Fruit fly (Drosophila melanogaster) whole organism, embryonic: ENCODE results near the gene bma.
A peak's percentile ranks its signal among the peaks of the same experiment; 100 is the strongest.

Experiments used
- BEAF-32 ChIP-seq: fragments of 200-800 bp; sonication (Bioruptor generic); optimal IDR thresholded peaks from 3 replicates; lab custom pipeline; 2017; ENCODE audit warnings: missing biosample characterization, missing genetic modification characterization, mild to moderate bottlenecking, moderate library complexity, missing genetic modification reagents
- Bgb ChIP-seq: fragments of 200-800 bp; sonication (Bioruptor generic); IDR thresholded peaks from 2 replicates; pipeline ENCODE4 v1.3.6; 2022; ENCODE audit warnings: missing biosample characterization, missing genetic modification characterization; ENCODE audit not compliant: partially characterized antibody
- CG12769 ChIP-seq: fragments of 200-800 bp; sonication (Bioruptor generic); optimal IDR thresholded peaks from 2 replicates; lab custom pipeline; 2019; ENCODE audit warnings: missing biosample characterization, mild to moderate bottlenecking, missing genetic modification characterization, moderate library complexity
- CG14710 ChIP-seq: fragments of 200-800 bp; sonication (Bioruptor generic); optimal IDR thresholded peaks from 3 replicates; lab custom pipeline; 2019; ENCODE audit warnings: missing biosample characterization, mild to moderate bottlenecking, missing genetic modification characterization, moderate library complexity
- CG15514 ChIP-seq: fragments of 200-800 bp; sonication (Bioruptor generic); optimal IDR thresholded peaks from 3 replicates; lab custom pipeline; 2017; ENCODE audit warnings: missing biosample characterization, missing genetic modification characterization, mild to moderate bottlenecking, moderate library complexity, missing genetic modification reagents
- CG15601 ChIP-seq: fragments of 200-800 bp; sonication (Bioruptor generic); optimal IDR thresholded peaks from 3 replicates; lab custom pipeline; 2019; ENCODE audit warnings: missing biosample characterization, mild to moderate bottlenecking, missing genetic modification characterization, moderate library complexity
- CG16863 ChIP-seq: fragments of 200-800 bp; sonication (Bioruptor generic); optimal IDR thresholded peaks from 3 replicates; lab custom pipeline; 2016; ENCODE audit warnings: missing biosample characterization, missing genetic modification characterization
- CG2199 ChIP-seq: fragments of 200-800 bp; sonication (Bioruptor generic); IDR thresholded peaks from 3 replicates; pipeline ENCODE4 v1.3.6; 2022; ENCODE audit warnings: missing biosample characterization, missing genetic modification characterization
- CG2712 ChIP-seq: fragments of 200-800 bp; optimal IDR thresholded peaks from 3 replicates; lab custom pipeline; 2019; ENCODE audit warnings: missing biosample characterization, mild to moderate bottlenecking, missing genetic modification characterization, moderate library complexity
- CG30020 ChIP-seq: fragments of 200-800 bp; optimal IDR thresholded peaks from 2 replicates; lab custom pipeline; 2019; ENCODE audit warnings: missing biosample characterization, mild to moderate bottlenecking, missing genetic modification characterization, moderate library complexity
- CG42726 ChIP-seq: fragments of 200-800 bp; sonication (Bioruptor generic); IDR thresholded peaks from 2 replicates; pipeline ENCODE4 v1.3.6; 2022; ENCODE audit warnings: missing biosample characterization, missing genetic modification characterization; ENCODE audit not compliant: partially characterized antibody
- CG6765 ChIP-seq: fragments of 200-800 bp; sonication (Bioruptor generic); optimal IDR thresholded peaks from 3 replicates; lab custom pipeline; 2017; ENCODE audit warnings: missing biosample characterization, mild to moderate bottlenecking, missing genetic modification characterization
- CG7786 ChIP-seq: fragments of 200-800 bp; sonication (Bioruptor generic); optimal IDR thresholded peaks from 2 replicates; lab custom pipeline; 2016; ENCODE audit warnings: missing biosample characterization, missing genetic modification characterization
- CG8359 ChIP-seq: fragments of 200-800 bp; sonication (Bioruptor generic); optimal IDR thresholded peaks from 2 replicates; lab custom pipeline; 2017; ENCODE audit warnings: missing biosample characterization, mild to moderate bottlenecking, missing genetic modification characterization, borderline replicate concordance
- CG8478 ChIP-seq: fragments of >200 bp; optimal IDR thresholded peaks from 2 replicates; lab custom pipeline; 2018
- CG8924 ChIP-seq: fragments of 200-800 bp; optimal IDR thresholded peaks from 3 replicates; lab custom pipeline; 2019; ENCODE audit warnings: missing biosample characterization, mild to moderate bottlenecking, missing genetic modification characterization, moderate library complexity
- CG9932 ChIP-seq: fragments of 200-800 bp; sonication (Bioruptor generic); IDR thresholded peaks from 2 replicates; pipeline ENCODE4 v1.3.6; 2022; ENCODE audit warnings: missing biosample characterization, missing genetic modification characterization
- CoRest ChIP-seq: fragments of 200-800 bp; sonication (Bioruptor generic); optimal IDR thresholded peaks from 3 replicates; lab custom pipeline; 2018; ENCODE audit warnings: missing biosample characterization, mild to moderate bottlenecking, missing genetic modification characterization, moderate library complexity
- Dfd ChIP-seq, 2 experiments: fragments of >200 bp; optimal IDR thresholded peaks; 2 replicates each; lab custom pipeline; 2017; ENCODE audit warnings: missing biosample characterization in 2 of 2, missing genetic modification characterization in 2 of 2
- Dref ChIP-seq: fragments of 200-800 bp; sonication (Bioruptor generic); IDR thresholded peaks from 2 replicates; pipeline ENCODE4 v1.3.6; 2022; ENCODE audit warnings: missing biosample characterization, missing genetic modification characterization
- E2f2 ChIP-seq: fragments of 200-800 bp; sonication (Bioruptor generic); IDR thresholded peaks from 2 replicates; pipeline ENCODE4 v1.3.6; 2022; ENCODE audit warnings: missing biosample characterization, missing genetic modification characterization
- Elba2 ChIP-seq: fragments of 200-800 bp; sonication (Bioruptor generic); optimal IDR thresholded peaks from 3 replicates; lab custom pipeline; 2016; ENCODE audit warnings: missing biosample characterization, missing genetic modification characterization
- Ets97D ChIP-seq: fragments of 200-800 bp; sonication (Bioruptor generic); optimal IDR thresholded peaks from 3 replicates; lab custom pipeline; 2016; ENCODE audit warnings: missing biosample characterization, missing genetic modification characterization
- HLH4C ChIP-seq: fragments of 200-800 bp; sonication (Bioruptor generic); IDR thresholded peaks from 3 replicates; pipeline ENCODE4 v1.3.6; 2022; ENCODE audit warnings: missing biosample characterization, missing genetic modification characterization; ENCODE audit not compliant: partially characterized antibody
- HLH54F ChIP-seq: fragments of 200-800 bp; sonication (Bioruptor generic); optimal IDR thresholded peaks from 3 replicates; lab custom pipeline; 2016; ENCODE audit warnings: missing biosample characterization, missing genetic modification characterization
- Hr39 ChIP-seq: fragments of >200 bp; optimal IDR thresholded peaks from 2 replicates; lab custom pipeline; 2017
- Kr ChIP-seq: fragments of 200-800 bp; sonication (Bioruptor generic); optimal IDR thresholded peaks from 2 replicates; lab custom pipeline; 2017; ENCODE audit warnings: missing biosample characterization, mild to moderate bottlenecking, missing genetic modification characterization
- Lhr ChIP-seq: fragments of 200-800 bp; sonication (Bioruptor generic); optimal IDR thresholded peaks from 3 replicates; lab custom pipeline; 2017; ENCODE audit warnings: mild to moderate bottlenecking, missing biosample characterization, missing genetic modification reagents, missing genetic modification characterization
- Max ChIP-seq: fragments of 200-800 bp; sonication (Bioruptor generic); optimal IDR thresholded peaks from 2 replicates; lab custom pipeline; 2016; ENCODE audit warnings: missing biosample characterization, mild to moderate bottlenecking, missing genetic modification characterization
- Myb ChIP-seq: fragments of 200-800 bp; sonication (Bioruptor generic); optimal IDR thresholded peaks from 2 replicates; lab custom pipeline; 2016; ENCODE audit warnings: missing biosample characterization, missing genetic modification characterization
- NFAT ChIP-seq: fragments of 200-800 bp; sonication (Bioruptor generic); IDR thresholded peaks from 2 replicates; pipeline ENCODE4 v1.3.6; 2022; ENCODE audit warnings: missing biosample characterization, missing genetic modification characterization
- Neu2 ChIP-seq: fragments of 200-800 bp; sonication (Bioruptor generic); optimal IDR thresholded peaks from 3 replicates; lab custom pipeline; 2016; ENCODE audit warnings: missing biosample characterization, missing genetic modification characterization, borderline replicate concordance
- Oaz ChIP-seq: fragments of 200-800 bp; sonication (Bioruptor generic); IDR thresholded peaks from 2 replicates; pipeline ENCODE4 v1.3.6; 2022; ENCODE audit warnings: missing biosample characterization, missing genetic modification characterization
- Pdp1 ChIP-seq, 2 experiments: fragments of 200-800 bp; sonication (Bioruptor generic); optimal IDR thresholded peaks; 3 replicates each; lab custom pipeline; 2016; ENCODE audit warnings: missing biosample characterization in 2 of 2, missing genetic modification characterization in 2 of 2, mild to moderate bottlenecking in 1 of 2, moderate library complexity in 1 of 2
- Ptx1 ChIP-seq: fragments of 200-800 bp; sonication (Bioruptor generic); IDR thresholded peaks from 2 replicates; pipeline ENCODE4 v1.3.6; 2022; ENCODE audit warnings: missing biosample characterization, missing genetic modification characterization
- Taf1 ChIP-seq: fragments of 200-800 bp; sonication (Bioruptor generic); IDR thresholded peaks from 2 replicates; pipeline ENCODE4 v1.3.6; 2022; ENCODE audit warnings: missing biosample characterization, missing genetic modification characterization
- Vsx1 ChIP-seq: fragments of 200-800 bp; sonication (Bioruptor generic); optimal IDR thresholded peaks from 2 replicates; lab custom pipeline; 2017; ENCODE audit warnings: missing biosample characterization, mild to moderate bottlenecking, missing genetic modification characterization, missing genetic modification reagents
- amos ChIP-seq: fragments of 200-800 bp; sonication (Bioruptor generic); IDR thresholded peaks from 2 replicates; pipeline ENCODE4 v1.3.6; 2022; ENCODE audit warnings: missing biosample characterization, missing genetic modification characterization; ENCODE audit not compliant: partially characterized antibody
- bbx ChIP-seq: fragments of 200-800 bp; sonication (Bioruptor generic); IDR thresholded peaks from 2 replicates; pipeline ENCODE4 v1.3.6; 2022; ENCODE audit warnings: missing biosample characterization, missing genetic modification characterization; ENCODE audit not compliant: partially characterized antibody
- ewg ChIP-seq: fragments of 200-800 bp; sonication (Bioruptor generic); optimal IDR thresholded peaks from 3 replicates; lab custom pipeline; 2017; ENCODE audit warnings: mild to moderate bottlenecking, missing biosample characterization, missing genetic modification reagents, missing genetic modification characterization
- grau ChIP-seq: fragments of 200-800 bp; optimal IDR thresholded peaks from 3 replicates; lab custom pipeline; 2019; ENCODE audit warnings: missing biosample characterization, mild to moderate bottlenecking, missing genetic modification characterization, moderate library complexity
- gro ChIP-seq: fragments of 200-800 bp; sonication (Bioruptor generic); optimal IDR thresholded peaks from 2 replicates; lab custom pipeline; 2016; ENCODE audit warnings: missing biosample characterization, missing genetic modification characterization
- klu ChIP-seq: fragments of 200-800 bp; sonication (Bioruptor generic); IDR thresholded peaks from 2 replicates; pipeline ENCODE4 v1.3.6; 2022; ENCODE audit warnings: missing biosample characterization, missing genetic modification characterization
- schlank ChIP-seq: fragments of 200-800 bp; sonication (Bioruptor generic); optimal IDR thresholded peaks from 2 replicates; lab custom pipeline; 2018; ENCODE audit warnings: missing biosample characterization, mild to moderate bottlenecking, missing genetic modification characterization
- seq ChIP-seq: fragments of 200-800 bp; sonication (Bioruptor generic); IDR thresholded peaks from 2 replicates; pipeline ENCODE4 v1.3.6; 2022; ENCODE audit warnings: missing biosample characterization, missing genetic modification characterization
- sob ChIP-seq: fragments of 200-800 bp; sonication (Bioruptor generic); IDR thresholded peaks from 2 replicates; pipeline ENCODE4 v1.3.6; 2022; ENCODE audit warnings: missing biosample characterization, missing genetic modification characterization
- sqz ChIP-seq: fragments of 200-800 bp; sonication (Bioruptor generic); optimal IDR thresholded peaks from 3 replicates; lab custom pipeline; 2018; ENCODE audit warnings: missing biosample characterization, mild to moderate bottlenecking, missing genetic modification characterization
- stwl ChIP-seq: fragments of 200-800 bp; sonication (Bioruptor generic); optimal IDR thresholded peaks from 3 replicates; lab custom pipeline; 2018; ENCODE audit warnings: missing biosample characterization, mild to moderate bottlenecking, missing genetic modification characterization, moderate library complexity
- tgo ChIP-seq: fragments of 200-800 bp; sonication (Bioruptor generic); IDR thresholded peaks from 3 replicates; pipeline ENCODE4 v1.3.6; 2022; ENCODE audit warnings: missing biosample characterization, missing genetic modification characterization
- trem ChIP-seq: fragments of 200-800 bp; optimal IDR thresholded peaks from 3 replicates; lab custom pipeline; 2019; ENCODE audit warnings: missing biosample characterization, mild to moderate bottlenecking, missing genetic modification characterization, moderate library complexity

bma gene

dm6 chr3L:9898355-9898754, 9.6 kb upstream of the bma start, which contains the start of the genes CG6707 and CG46387 (continued):
- TF ChIP-seq Dref (GFP tag; lab: Robert Waterston, UW) (peak; percentile 39), CG15514 (peak; percentile 99), Neu2 (no peak), Max (GFP tag; lab: Kevin White, UChicago) (no peak), CG6765 (GFP tag; lab: Kevin White, UChicago) (no peak), CG8478 (no peak), Taf1 (GFP tag; lab: Robert Waterston, UW) (no peak), Bgb (GFP tag; lab: Robert Waterston, UW) (peak; percentile 44; the same call in 1 of the 2 replicates), CG42726 (GFP tag; lab: Robert Waterston, UW) (0 out of 2 replicates have a peak, but pooled peaks have one; percentile 51), seq (no peak), stwl (tag; lab: Kevin White, UChicago) (peak; percentile 76), ewg (GFP tag; lab: Kevin White, UChicago) (peak; percentile 70), gro (peak; percentile 8), Lhr (peak; percentile 72), Dfd (GFP tag; optimal IDR thresholded peaks at IDR 0.05; lab: Kevin White, UChicago) (no peak), CG30020 (tag; lab: Kevin White, UChicago) (peak; percentile 21), Vsx1 (GFP tag; lab: Kevin White, UChicago) (no peak), Pdp1 (GFP tag; optimal IDR thresholded peaks at IDR 0.05; lab: Kevin White, UChicago) (peak in 1 of 2 experiments; percentile 16), E2f2 (GFP tag; lab: Robert Waterston, UW) (peak; percentile 61), HLH4C (GFP tag; lab: Robert Waterston, UW) (no peak), CoRest (tag; lab: Kevin White, UChicago) (peak; percentile 26), CG8359 (GFP tag; lab: Kevin White, UChicago) (no peak), CG12769 (tag; lab: Kevin White, UChicago) (peak; percentile 34), Elba2 (peak; percentile 88), sqz (GFP tag; lab: Kevin White, UChicago) (peak; percentile 4), Hr39 (no peak), schlank (tag; lab: Kevin White, UChicago) (no peak), CG2199 (GFP tag; lab: Robert Waterston, UW) (0 out of 3 replicates have a peak, but pooled peaks have one; percentile 35), NFAT (GFP tag; lab: Robert Waterston, UW) (peak; percentile 62), CG9932 (GFP tag; lab: Robert Waterston, UW) (peak; percentile 73), trem (tag; lab: Kevin White, UChicago) (peak; percentile 33), Oaz (GFP tag; lab: Robert Waterston, UW) (no peak), CG2712 (tag; lab: Kevin White, UChicago) (peak; percentile 15), Myb (peak; percentile 34), Ptx1 (GFP tag; lab: Robert Waterston, UW) (peak; percentile 35; the same call in 1 of the 2 replicates), Ets97D (GFP tag; lab: Kevin White, UChicago) (peak; percentile 54), Kr (GFP tag; lab: Kevin White, UChicago) (no peak), klu (no peak), sob (GFP tag; lab: Robert Waterston, UW) (peak; percentile 38; the same call in 1 of the 2 replicates), CG14710 (tag; lab: Kevin White, UChicago) (peak; percentile 35), CG15601 (tag; lab: Kevin White, UChicago) (peak; percentile 79), bbx (GFP tag; lab: Robert Waterston, UW) (peak; percentile 18; the same call in 1 of the 2 replicates), CG16863 (GFP tag; lab: Kevin White, UChicago) (no peak), BEAF-32 (GFP tag; lab: Kevin White, UChicago) (peak; percentile 38), grau (tag; lab: Kevin White, UChicago) (peak; percentile 3), amos (GFP tag; lab: Robert Waterston, UW) (peak; percentile 59), CG8924 (tag; lab: Kevin White, UChicago) (peak; percentile 74), tgo (0 out of 3 replicates have a peak, but pooled peaks have one; percentile 25), HLH54F (GFP tag; lab: Kevin White, UChicago) (no peak), CG7786 (peak; percentile 3)
